Fruit fly (Drosophila melanogaster) whole organism, embryonic: ENCODE data around the gene CG15922.

Experiments used
- Adf1 ChIP-seq: fragments of 200-800 bp; sonication (Bioruptor generic); IDR thresholded peaks from 2 replicates; pipeline ENCODE4 v1.3.6; 2022; ENCODE audit warnings: missing biosample characterization, missing genetic modification characterization
- Atf-2 ChIP-seq: fragments of 200-800 bp; sonication (Bioruptor generic); optimal IDR thresholded peaks from 2 replicates; lab custom pipeline; 2016; ENCODE audit warnings: missing biosample characterization, missing genetic modification characterization
- Atf6 ChIP-seq: fragments of 200-800 bp; sonication (Bioruptor generic); IDR thresholded peaks from 2 replicates; pipeline ENCODE4 v1.3.6; 2022; ENCODE audit warnings: missing biosample characterization, missing genetic modification characterization
- CG10274 ChIP-seq: fragments of 200-800 bp; sonication (Bioruptor generic); optimal IDR thresholded peaks from 3 replicates; lab custom pipeline; 2017; ENCODE audit warnings: missing biosample characterization, mild to moderate bottlenecking, missing genetic modification characterization
- CG10431 ChIP-seq: fragments of 200-800 bp; sonication (Bioruptor generic); optimal IDR thresholded peaks from 3 replicates; lab custom pipeline; 2018; ENCODE audit warnings: missing biosample characterization, mild to moderate bottlenecking, missing genetic modification characterization
- CG10654 ChIP-seq: fragments of 200-800 bp; sonication (Bioruptor generic); optimal IDR thresholded peaks from 2 replicates; lab custom pipeline; 2016; ENCODE audit warnings: missing biosample characterization, missing genetic modification characterization
- CG11456 ChIP-seq: fragments of 200-800 bp; sonication (Bioruptor generic); IDR thresholded peaks from 3 replicates; pipeline ENCODE4 v1.3.6; 2022; ENCODE audit warnings: missing biosample characterization, missing genetic modification characterization
- CG11723 ChIP-seq: fragments of 200-800 bp; sonication (Bioruptor generic); optimal IDR thresholded peaks from 2 replicates; lab custom pipeline; 2017; ENCODE audit warnings: missing biosample characterization, mild to moderate bottlenecking, missing genetic modification characterization
- CG12219 ChIP-seq: fragments of 200-800 bp; sonication (Bioruptor generic); optimal IDR thresholded peaks from 3 replicates; lab custom pipeline; 2018; ENCODE audit warnings: missing biosample characterization, mild to moderate bottlenecking, missing genetic modification characterization
- CG12744 ChIP-seq: fragments of 200-800 bp; sonication (Bioruptor generic); optimal IDR thresholded peaks from 2 replicates; lab custom pipeline; 2016; ENCODE audit warnings: missing biosample characterization, missing genetic modification characterization
- CG12942 ChIP-seq: fragments of 200-800 bp; sonication (Bioruptor generic); optimal IDR thresholded peaks from 3 replicates; lab custom pipeline; 2016; ENCODE audit warnings: missing biosample characterization, missing genetic modification characterization
- CG13287 ChIP-seq: fragments of 200-800 bp; sonication (Bioruptor generic); IDR thresholded peaks from 2 replicates; pipeline ENCODE4 v1.3.6; 2022; ENCODE audit warnings: missing biosample characterization, missing genetic modification characterization; ENCODE audit not compliant: partially characterized antibody
- CG17829 ChIP-seq: fragments of 200-800 bp; optimal IDR thresholded peaks from 2 replicates; lab custom pipeline; 2019; ENCODE audit warnings: missing biosample characterization, mild to moderate bottlenecking, missing genetic modification characterization, moderate library complexity
- CG33557 ChIP-seq: fragments of 200-800 bp; sonication (Bioruptor generic); optimal IDR thresholded peaks from 2 replicates; lab custom pipeline; 2019; ENCODE audit warnings: missing biosample characterization, mild to moderate bottlenecking, missing genetic modification characterization, moderate library complexity
- CG6683 ChIP-seq: fragments of 200-800 bp; sonication (Bioruptor generic); optimal IDR thresholded peaks from 2 replicates; lab custom pipeline; 2017; ENCODE audit warnings: missing biosample characterization, mild to moderate bottlenecking, missing genetic modification characterization, missing genetic modification reagents
- CG6791 ChIP-seq: fragments of 200-800 bp; sonication (Bioruptor generic); IDR thresholded peaks from 3 replicates; pipeline ENCODE4 v1.3.6; 2022; ENCODE audit warnings: missing biosample characterization, missing genetic modification characterization; ENCODE audit not compliant: partially characterized antibody
- CG9437 ChIP-seq: fragments of 200-800 bp; sonication (Bioruptor generic); optimal IDR thresholded peaks from 2 replicates; lab custom pipeline; 2018; ENCODE audit warnings: missing biosample characterization, mild to moderate bottlenecking, missing genetic modification characterization
- H15 ChIP-seq: fragments of 200-800 bp; sonication (Bioruptor generic); IDR thresholded peaks from 3 replicates; pipeline ENCODE4 v1.3.6; 2022; ENCODE audit warnings: missing biosample characterization, missing genetic modification characterization
- Hr39 ChIP-seq: fragments of >200 bp; optimal IDR thresholded peaks from 2 replicates; lab custom pipeline; 2017
- Kr ChIP-seq: fragments of 200-800 bp; sonication (Bioruptor generic); optimal IDR thresholded peaks from 2 replicates; lab custom pipeline; 2017; ENCODE audit warnings: missing biosample characterization, mild to moderate bottlenecking, missing genetic modification characterization
- Max ChIP-seq: fragments of 200-800 bp; sonication (Bioruptor generic); optimal IDR thresholded peaks from 2 replicates; lab custom pipeline; 2016; ENCODE audit warnings: missing biosample characterization, mild to moderate bottlenecking, missing genetic modification characterization
- Oli ChIP-seq: fragments of 200-800 bp; sonication (Bioruptor generic); optimal IDR thresholded peaks from 2 replicates; lab custom pipeline; 2018; ENCODE audit warnings: missing biosample characterization, mild to moderate bottlenecking, missing genetic modification characterization, moderate library complexity
- PHDP ChIP-seq: fragments of 200-800 bp; sonication (Bioruptor generic); optimal IDR thresholded peaks from 3 replicates; lab custom pipeline; 2018; ENCODE audit warnings: missing biosample characterization, mild to moderate bottlenecking, missing genetic modification characterization, moderate library complexity
- Ravus ChIP-seq: fragments of 200-800 bp; sonication (Bioruptor generic); IDR thresholded peaks from 2 replicates; pipeline ENCODE4 v1.3.6; 2022; ENCODE audit warnings: missing biosample characterization, missing genetic modification characterization
- Sox102F ChIP-seq: fragments of 200-800 bp; sonication (Bioruptor generic); optimal IDR thresholded peaks from 2 replicates; lab custom pipeline; 2018; ENCODE audit warnings: missing biosample characterization, mild to moderate bottlenecking, missing genetic modification characterization, moderate library complexity
- Taf1 ChIP-seq: fragments of 200-800 bp; sonication (Bioruptor generic); IDR thresholded peaks from 2 replicates; pipeline ENCODE4 v1.3.6; 2022; ENCODE audit warnings: missing biosample characterization, missing genetic modification characterization
- Usf ChIP-seq: fragments of 200-800 bp; sonication (Bioruptor generic); optimal IDR thresholded peaks from 2 replicates; lab custom pipeline; 2017; ENCODE audit warnings: missing genotype, missing biosample characterization, missing genetic modification characterization
- ash1 ChIP-seq: fragments of 200-800 bp; sonication (Bioruptor generic); optimal IDR thresholded peaks from 2 replicates; lab custom pipeline; 2018; ENCODE audit warnings: missing biosample characterization, mild to moderate bottlenecking, missing genetic modification characterization
- ato ChIP-seq: fragments of 200-800 bp; sonication (Bioruptor generic); IDR thresholded peaks from 2 replicates; pipeline ENCODE4 v1.3.6; 2022; ENCODE audit warnings: missing biosample characterization, missing genetic modification characterization; ENCODE audit not compliant: partially characterized antibody
- bowl ChIP-seq: fragments of 200-800 bp; sonication (Bioruptor generic); IDR thresholded peaks from 2 replicates; pipeline ENCODE4 v1.3.6; 2022; ENCODE audit warnings: missing biosample characterization, missing genetic modification characterization
- ci ChIP-seq: fragments of 200-800 bp; sonication (Bioruptor generic); IDR thresholded peaks from 3 replicates; pipeline ENCODE4 v1.3.6; 2022; ENCODE audit warnings: missing biosample characterization, missing genetic modification characterization
- crol ChIP-seq: fragments of 200-800 bp; sonication (Bioruptor generic); IDR thresholded peaks from 2 replicates; pipeline ENCODE4 v1.3.6; 2022; ENCODE audit warnings: missing biosample characterization, missing genetic modification characterization
- dmrt11E ChIP-seq: fragments of 200-800 bp; sonication (Bioruptor generic); optimal IDR thresholded peaks from 3 replicates; lab custom pipeline; 2018; ENCODE audit warnings: missing biosample characterization, mild to moderate bottlenecking, missing genetic modification characterization, moderate library complexity
- gro ChIP-seq: fragments of 200-800 bp; sonication (Bioruptor generic); optimal IDR thresholded peaks from 2 replicates; lab custom pipeline; 2016; ENCODE audit warnings: missing biosample characterization, missing genetic modification characterization
- hkb ChIP-seq, 2 experiments: fragments of 200-800 bp in 1 of 2; fragments of >200 bp in 1 of 2; sonication (Bioruptor generic) in 1 of 2; IDR thresholded peaks in 1 of 2; optimal IDR thresholded peaks in 1 of 2; 2 replicates each; pipeline versions ENCODE4 v1.3.6 to Lab custom; 2017 to 2022; ENCODE audit warnings: missing biosample characterization in 1 of 2, missing genetic modification characterization in 1 of 2
- jing ChIP-seq: fragments of 200-800 bp; sonication (Bioruptor generic); optimal IDR thresholded peaks from 2 replicates; lab custom pipeline; 2018; ENCODE audit warnings: missing biosample characterization, mild to moderate bottlenecking, missing genetic modification characterization
- kah ChIP-seq: fragments of 200-800 bp; sonication (Bioruptor generic); optimal IDR thresholded peaks from 2 replicates; lab custom pipeline; 2018; ENCODE audit warnings: missing biosample characterization, mild to moderate bottlenecking, missing genetic modification characterization
- odd ChIP-seq: fragments of 200-800 bp; sonication (Bioruptor generic); optimal IDR thresholded peaks from 2 replicates; lab custom pipeline; 2017; ENCODE audit warnings: missing biosample characterization, mild to moderate bottlenecking, missing genetic modification characterization
- onecut ChIP-seq: fragments of 200-800 bp; sonication (Bioruptor generic); IDR thresholded peaks from 2 replicates; pipeline ENCODE4 v1.3.6; 2022; ENCODE audit warnings: missing biosample characterization, missing genetic modification characterization
- pb ChIP-seq: fragments of 200-800 bp; sonication (Bioruptor generic); optimal IDR thresholded peaks from 3 replicates; lab custom pipeline; 2016; ENCODE audit warnings: missing biosample characterization, missing genetic modification characterization
- pfk ChIP-seq: fragments of 200-800 bp; sonication (Bioruptor generic); optimal IDR thresholded peaks from 2 replicates; lab custom pipeline; 2018; ENCODE audit warnings: missing biosample characterization, mild to moderate bottlenecking, missing genetic modification characterization, moderate library complexity
- pho ChIP-seq: fragments of 200-800 bp; sonication (Bioruptor generic); optimal IDR thresholded peaks from 2 replicates; lab custom pipeline; 2016; ENCODE audit warnings: missing biosample characterization, missing genetic modification characterization
- phol ChIP-seq: fragments of 200-800 bp; sonication (Bioruptor generic); optimal IDR thresholded peaks from 3 replicates; lab custom pipeline; 2018; ENCODE audit warnings: missing biosample characterization, mild to moderate bottlenecking, missing genetic modification characterization, moderate library complexity
- ranshi ChIP-seq: fragments of 200-800 bp; sonication (Bioruptor generic); IDR thresholded peaks from 2 replicates; pipeline ENCODE4 v1.3.6; 2022; ENCODE audit warnings: missing biosample characterization, missing genetic modification characterization
- schlank ChIP-seq: fragments of 200-800 bp; sonication (Bioruptor generic); optimal IDR thresholded peaks from 2 replicates; lab custom pipeline; 2018; ENCODE audit warnings: missing biosample characterization, mild to moderate bottlenecking, missing genetic modification characterization
- slou ChIP-seq: fragments of 200-800 bp; sonication (Bioruptor generic); optimal IDR thresholded peaks from 3 replicates; lab custom pipeline; 2016; ENCODE audit warnings: missing biosample characterization, missing genetic modification characterization
- stc ChIP-seq: fragments of 200-800 bp; sonication (Bioruptor generic); IDR thresholded peaks from 2 replicates; pipeline ENCODE4 v1.3.6; 2022; ENCODE audit warnings: missing biosample characterization, missing genetic modification characterization
- trh ChIP-seq: fragments of 200-800 bp; sonication (Bioruptor generic); optimal IDR thresholded peaks from 2 replicates; lab custom pipeline; 2016; ENCODE audit warnings: missing biosample characterization, missing genetic modification characterization
- zen ChIP-seq: fragments of 200-800 bp; sonication (Bioruptor generic); optimal IDR thresholded peaks from 3 replicates; lab custom pipeline; 2018; ENCODE audit warnings: missing biosample characterization, mild to moderate bottlenecking, missing genetic modification characterization, moderate library complexity

CG15922 gene

dm6 chr3R:20556281-20557113 lies 3.6 kb downstream of the CG15922 start (continued):
- no peak for TF ChIP-seq hkb (optimal IDR thresholded peaks at IDR 0.05; lab: Kevin White, UChicago)
- TF ChIP-seq hkb (GFP tag; IDR thresholded peaks at IDR 0.05; lab: Robert Waterston, UW) = peak; percentile 75
- no peak for TF ChIP-seq ato (GFP tag; lab: Robert Waterston, UW)
- no peak for TF ChIP-seq pb (GFP tag; lab: Kevin White, UChicago)
- TF ChIP-seq crol (GFP tag; lab: Robert Waterston, UW) = peak; percentile 38
- TF ChIP-seq Kr (GFP tag; lab: Kevin White, UChicago) = no peak
- no peak for TF ChIP-seq trh
- TF ChIP-seq Atf6 (GFP tag; lab: Robert Waterston, UW) = peak; percentile 88
- no peak for TF ChIP-seq slou
- TF ChIP-seq CG11723 (GFP tag; lab: Kevin White, UChicago) = peak; percentile 26
- TF ChIP-seq zen (tag; lab: Kevin White, UChicago) = no peak
- TF ChIP-seq CG6683 (GFP tag; lab: Kevin White, UChicago) = no peak
- no peak for TF ChIP-seq CG10654 (GFP tag; lab: Kevin White, UChicago)
- TF ChIP-seq gro (GFP tag; lab: Kevin White, UChicago) = no peak
- no peak for TF ChIP-seq dmrt11E (tag; lab: Kevin White, UChicago)
- no peak for TF ChIP-seq odd (GFP tag; lab: Kevin White, UChicago)
- peak; percentile 43; the same call in 1 of the 2 replicates for TF ChIP-seq bowl (GFP tag; lab: Robert Waterston, UW)
- TF ChIP-seq CG9437 = peak; percentile 45
- no peak for TF ChIP-seq CG6791
- peak; percentile 41 for TF ChIP-seq CG17829 (tag; lab: Kevin White, UChicago)
- no peak for TF ChIP-seq CG12219
- peak; percentile 78 for TF ChIP-seq Oli (tag; lab: Kevin White, UChicago)
- TF ChIP-seq schlank (tag; lab: Kevin White, UChicago) = no peak
- TF ChIP-seq CG12744 (GFP tag; lab: Kevin White, UChicago) = peak; percentile 4
- peak; percentile 79 for TF ChIP-seq Taf1 (GFP tag; lab: Robert Waterston, UW)
- no peak for TF ChIP-seq pfk
- TF ChIP-seq ranshi (GFP tag; lab: Robert Waterston, UW) = peak; percentile 80
- TF ChIP-seq CG10274 (GFP tag; lab: Kevin White, UChicago) = no peak
- TF ChIP-seq CG12942 = peak; percentile 33
- peak; percentile 20 for TF ChIP-seq Max (GFP tag; lab: Kevin White, UChicago)
- TF ChIP-seq Adf1 (GFP tag; lab: Robert Waterston, UW) = no peak; the same call in 1 of the 2 replicates
- peak; percentile 68 for TF ChIP-seq CG10431
- no peak for TF ChIP-seq kah (GFP tag; lab: Kevin White, UChicago)
- no peak for TF ChIP-seq CG13287
- no peak for TF ChIP-seq Hr39 (lab: Kevin White, UChicago)
- peak; percentile 40 for TF ChIP-seq PHDP
- TF ChIP-seq Usf = peak; percentile 35
- no peak for TF ChIP-seq ci (GFP tag; lab: Robert Waterston, UW)
- TF ChIP-seq onecut (GFP tag; lab: Robert Waterston, UW) = no peak; the same call in 1 of the 2 replicates
- TF ChIP-seq H15 (GFP tag; lab: Robert Waterston, UW) = peak; percentile 83
- peak; percentile 47 for TF ChIP-seq pho (GFP tag; lab: Kevin White, UChicago)
- TF ChIP-seq Atf-2 = no peak
- TF ChIP-seq phol (tag; lab: Kevin White, UChicago) = peak; percentile 60
- peak; percentile 4 for TF ChIP-seq jing (GFP tag; lab: Kevin White, UChicago)
- TF ChIP-seq Sox102F = peak; percentile 47
- TF ChIP-seq Ravus (GFP tag; lab: Robert Waterston, UW) = peak; percentile 78
- TF ChIP-seq ash1 (GFP tag; lab: Kevin White, UChicago) = no peak
- TF ChIP-seq CG33557 (GFP tag; lab: Kevin White, UChicago) = no peak
- peak; percentile 74 for TF ChIP-seq CG11456 (GFP tag; lab: Robert Waterston, UW)
- TF ChIP-seq stc (GFP tag; lab: Robert Waterston, UW) = peak; percentile 74
